Fruit fly (Drosophila melanogaster) whole organism, embryonic: ENCODE measurements around the gene CG31205.
A peak's percentile ranks its signal among the peaks of the same experiment; 100 is the strongest.

ENCODE experiments used
- Atf3 ChIP-seq: fragments of 200-800 bp; sonication (Bioruptor generic); optimal IDR thresholded peaks from 3 replicates; lab custom pipeline; 2016; ENCODE audit warnings: missing biosample characterization, missing genetic modification characterization
- Atf6 ChIP-seq: fragments of 200-800 bp; sonication (Bioruptor generic); IDR thresholded peaks from 2 replicates; pipeline ENCODE4 v1.3.6; 2022; ENCODE audit warnings: missing biosample characterization, missing genetic modification characterization
- Bdp1 ChIP-seq: fragments of 200-800 bp; sonication (Bioruptor generic); optimal IDR thresholded peaks from 3 replicates; lab custom pipeline; 2016; ENCODE audit warnings: missing biosample characterization, missing genetic modification characterization
- CG10267 ChIP-seq: fragments of 200-800 bp; sonication (Bioruptor generic); optimal IDR thresholded peaks from 2 replicates; lab custom pipeline; 2018; ENCODE audit warnings: missing biosample characterization, mild to moderate bottlenecking, missing genetic modification characterization, moderate library complexity
- CG11247 ChIP-seq: fragments of 200-800 bp; sonication (Bioruptor generic); IDR thresholded peaks from 2 replicates; pipeline ENCODE4 v1.3.6; 2022; ENCODE audit warnings: missing biosample characterization, missing genetic modification characterization
- CG12391 ChIP-seq: fragments of 200-800 bp; sonication (Bioruptor generic); optimal IDR thresholded peaks from 3 replicates; lab custom pipeline; 2018; ENCODE audit warnings: missing biosample characterization, mild to moderate bottlenecking, missing genetic modification characterization, moderate library complexity
- CG12659 ChIP-seq: fragments of 200-800 bp; sonication (Bioruptor generic); optimal IDR thresholded peaks from 3 replicates; lab custom pipeline; 2017; ENCODE audit warnings: mild to moderate bottlenecking, missing biosample characterization, missing genetic modification reagents, missing genetic modification characterization
- CG16779 ChIP-seq: fragments of 200-800 bp; sonication (Bioruptor generic); IDR thresholded peaks from 2 replicates; pipeline ENCODE4 v1.3.6; 2022; ENCODE audit warnings: missing biosample characterization, missing genetic modification characterization
- CG18619 ChIP-seq: fragments of 200-800 bp; sonication (Bioruptor generic); optimal IDR thresholded peaks from 3 replicates; lab custom pipeline; 2017; ENCODE audit warnings: missing biosample characterization, mild to moderate bottlenecking, missing genetic modification characterization
- CG2889 ChIP-seq: fragments of 200-800 bp; sonication (Bioruptor generic); IDR thresholded peaks from 3 replicates; pipeline ENCODE4 v1.3.6; 2022; ENCODE audit warnings: missing biosample characterization, missing genetic modification characterization
- CG30403 ChIP-seq: fragments of 200-800 bp; sonication (Bioruptor generic); optimal IDR thresholded peaks from 3 replicates; lab custom pipeline; 2016; ENCODE audit warnings: missing biosample characterization, missing genetic modification characterization
- CG31388 ChIP-seq: fragments of 200-800 bp; sonication (Bioruptor generic); optimal IDR thresholded peaks from 2 replicates; lab custom pipeline; 2016; ENCODE audit warnings: missing biosample characterization, missing genetic modification characterization
- CG33557 ChIP-seq: fragments of 200-800 bp; sonication (Bioruptor generic); optimal IDR thresholded peaks from 2 replicates; lab custom pipeline; 2019; ENCODE audit warnings: missing biosample characterization, mild to moderate bottlenecking, missing genetic modification characterization, moderate library complexity
- CG4730 ChIP-seq: fragments of 200-800 bp; sonication (Bioruptor generic); IDR thresholded peaks from 2 replicates; pipeline ENCODE4 v1.3.6; 2022; ENCODE audit warnings: missing biosample characterization, missing genetic modification characterization
- CG4854 ChIP-seq: fragments of 200-800 bp; sonication (Bioruptor generic); optimal IDR thresholded peaks from 2 replicates; lab custom pipeline; 2016; ENCODE audit warnings: missing biosample characterization, missing genetic modification characterization, inconsistent platforms
- CG5953 ChIP-seq: fragments of 200-800 bp; sonication (Bioruptor generic); IDR thresholded peaks from 2 replicates; pipeline ENCODE4 v1.3.6; 2022; ENCODE audit warnings: missing biosample characterization, missing genetic modification characterization
- CG6254 ChIP-seq: fragments of 200-800 bp; sonication (Bioruptor generic); optimal IDR thresholded peaks from 3 replicates; lab custom pipeline; 2017; ENCODE audit warnings: mild to moderate bottlenecking, missing biosample characterization, missing genetic modification reagents, missing genetic modification characterization
- CG6813 ChIP-seq: fragments of 200-800 bp; sonication (Bioruptor generic); optimal IDR thresholded peaks from 2 replicates; lab custom pipeline; 2017; ENCODE audit warnings: missing biosample characterization, missing genetic modification characterization, mild to moderate bottlenecking, moderate library complexity, missing genetic modification reagents
- CG8359 ChIP-seq: fragments of 200-800 bp; sonication (Bioruptor generic); optimal IDR thresholded peaks from 2 replicates; lab custom pipeline; 2017; ENCODE audit warnings: missing biosample characterization, mild to moderate bottlenecking, missing genetic modification characterization, borderline replicate concordance
- Camta ChIP-seq: fragments of 200-800 bp; sonication (Bioruptor generic); optimal IDR thresholded peaks from 2 replicates; lab custom pipeline; 2016; ENCODE audit warnings: missing biosample characterization, missing genetic modification characterization
- D19A ChIP-seq: fragments of 200-800 bp; optimal IDR thresholded peaks from 3 replicates; lab custom pipeline; 2019; ENCODE audit warnings: missing biosample characterization, mild to moderate bottlenecking, missing genetic modification characterization, moderate library complexity
- Deaf1 ChIP-seq: fragments of 200-800 bp; optimal IDR thresholded peaks from 3 replicates; lab custom pipeline; 2019; ENCODE audit warnings: missing biosample characterization, mild to moderate bottlenecking, missing genetic modification characterization, moderate library complexity
- Doc2 ChIP-seq: fragments of 200-800 bp; sonication (Bioruptor generic); IDR thresholded peaks from 2 replicates; pipeline ENCODE4 v1.3.6; 2022; ENCODE audit warnings: missing biosample characterization, missing genetic modification characterization
- Dref ChIP-seq: fragments of 200-800 bp; sonication (Bioruptor generic); IDR thresholded peaks from 2 replicates; pipeline ENCODE4 v1.3.6; 2022; ENCODE audit warnings: missing biosample characterization, missing genetic modification characterization
- Drgx ChIP-seq: fragments of 200-800 bp; sonication (Bioruptor generic); IDR thresholded peaks from 2 replicates; pipeline ENCODE4 v1.3.6; 2022; ENCODE audit warnings: missing biosample characterization, missing genetic modification characterization
- E2f1 ChIP-seq: fragments of 200-800 bp; sonication (Bioruptor generic); IDR thresholded peaks from 2 replicates; pipeline ENCODE4 v1.3.6; 2022; ENCODE audit warnings: missing biosample characterization, missing genetic modification characterization
- Fer2 ChIP-seq: fragments of 200-800 bp; sonication (Bioruptor generic); optimal IDR thresholded peaks from 2 replicates; lab custom pipeline; 2018; ENCODE audit warnings: missing biosample characterization, mild to moderate bottlenecking, missing genetic modification characterization, moderate library complexity
- Hmx ChIP-seq: fragments of 200-800 bp; sonication (Bioruptor generic); optimal IDR thresholded peaks from 2 replicates; lab custom pipeline; 2016; ENCODE audit warnings: missing biosample characterization, missing genetic modification characterization
- Ptx1 ChIP-seq: fragments of 200-800 bp; sonication (Bioruptor generic); IDR thresholded peaks from 2 replicates; pipeline ENCODE4 v1.3.6; 2022; ENCODE audit warnings: missing biosample characterization, missing genetic modification characterization
- Trl ChIP-seq, 3 experiments: fragments of >200 bp in 2 of 3; fragments of 200-800 bp in 1 of 3; sonication (Bioruptor generic) in 1 of 3; optimal IDR thresholded peaks; 2 replicates in 1 of 3; 3 replicates in 2 of 3; lab custom pipeline; 2016 to 2017; ENCODE audit warnings: missing biosample characterization in 1 of 3, missing genetic modification characterization in 1 of 3
- Usf ChIP-seq: fragments of 200-800 bp; sonication (Bioruptor generic); optimal IDR thresholded peaks from 2 replicates; lab custom pipeline; 2017; ENCODE audit warnings: missing genotype, missing biosample characterization, missing genetic modification characterization
- bigmax ChIP-seq: fragments of 200-800 bp; sonication (Bioruptor generic); optimal IDR thresholded peaks from 2 replicates; lab custom pipeline; 2018; ENCODE audit warnings: missing biosample characterization, mild to moderate bottlenecking, missing genetic modification characterization
- caup ChIP-seq: fragments of 200-800 bp; sonication (Bioruptor generic); optimal IDR thresholded peaks from 3 replicates; lab custom pipeline; 2017; ENCODE audit warnings: missing biosample characterization, mild to moderate bottlenecking, missing genetic modification characterization, moderate library complexity; ENCODE audit not compliant: severe bottlenecking
- disco-r ChIP-seq: fragments of 200-800 bp; sonication (Bioruptor generic); optimal IDR thresholded peaks from 2 replicates; lab custom pipeline; 2016; ENCODE audit warnings: missing biosample characterization, missing genetic modification characterization
- dpn ChIP-seq, 2 experiments: fragments of 200-800 bp; sonication (Bioruptor generic); optimal IDR thresholded peaks; 3 replicates each; lab custom pipeline; 2016; ENCODE audit warnings: missing biosample characterization in 2 of 2, missing genetic modification characterization in 2 of 2
- exex ChIP-seq: fragments of 200-800 bp; sonication (Bioruptor generic); optimal IDR thresholded peaks from 4 replicates; lab custom pipeline; 2018; ENCODE audit warnings: missing biosample characterization, mild to moderate bottlenecking, missing genetic modification characterization, moderate library complexity
- gcm ChIP-seq: fragments of 200-800 bp; sonication (Bioruptor generic); optimal IDR thresholded peaks from 2 replicates; lab custom pipeline; 2019; ENCODE audit warnings: missing biosample characterization, mild to moderate bottlenecking, missing genetic modification characterization, moderate library complexity
- h ChIP-seq: fragments of >200 bp; optimal IDR thresholded peaks from 2 replicates; lab custom pipeline; 2017
- lab ChIP-seq: fragments of 200-800 bp; sonication (Bioruptor generic); optimal IDR thresholded peaks from 3 replicates; lab custom pipeline; 2017; ENCODE audit warnings: missing biosample characterization, missing genetic modification characterization, mild to moderate bottlenecking, moderate library complexity, missing genetic modification reagents
- org-1 ChIP-seq: fragments of 200-800 bp; sonication (Bioruptor generic); optimal IDR thresholded peaks from 2 replicates; lab custom pipeline; 2017; ENCODE audit warnings: missing biosample characterization, missing genetic modification characterization
- pb ChIP-seq: fragments of 200-800 bp; sonication (Bioruptor generic); optimal IDR thresholded peaks from 3 replicates; lab custom pipeline; 2016; ENCODE audit warnings: missing biosample characterization, missing genetic modification characterization
- psq ChIP-seq: fragments of 200-800 bp; sonication (Bioruptor generic); optimal IDR thresholded peaks from 2 replicates; lab custom pipeline; 2017; ENCODE audit warnings: missing biosample characterization, missing genetic modification characterization
- ranshi ChIP-seq: fragments of 200-800 bp; sonication (Bioruptor generic); IDR thresholded peaks from 2 replicates; pipeline ENCODE4 v1.3.6; 2022; ENCODE audit warnings: missing biosample characterization, missing genetic modification characterization
- sd ChIP-seq: fragments of 200-800 bp; sonication (Bioruptor generic); optimal IDR thresholded peaks from 3 replicates; lab custom pipeline; 2018; ENCODE audit warnings: missing biosample characterization, mild to moderate bottlenecking, missing genetic modification characterization, moderate library complexity
- stc ChIP-seq: fragments of 200-800 bp; sonication (Bioruptor generic); IDR thresholded peaks from 2 replicates; pipeline ENCODE4 v1.3.6; 2022; ENCODE audit warnings: missing biosample characterization, missing genetic modification characterization
- tna ChIP-seq: fragments of 200-800 bp; sonication (Bioruptor generic); IDR thresholded peaks from 2 replicates; pipeline ENCODE4 v1.3.6; 2022; ENCODE audit warnings: missing biosample characterization, missing genetic modification characterization; ENCODE audit not compliant: partially characterized antibody
- toy ChIP-seq: fragments of 200-800 bp; sonication (Bioruptor generic); IDR thresholded peaks from 2 replicates; pipeline ENCODE4 v1.3.6; 2022; ENCODE audit warnings: missing biosample characterization, missing genetic modification characterization
- ttk ChIP-seq: fragments of 200-800 bp; sonication (Bioruptor generic); IDR thresholded peaks from 2 replicates; pipeline ENCODE4 v2.1.2; 2022; ENCODE audit warnings: missing biosample characterization, missing genetic modification characterization
- tup ChIP-seq: fragments of 200-800 bp; sonication (Bioruptor generic); optimal IDR thresholded peaks from 2 replicates; lab custom pipeline; 2016; ENCODE audit warnings: missing biosample characterization, mild to moderate bottlenecking, missing genetic modification characterization, moderate library complexity
- unpg ChIP-seq: fragments of 200-800 bp; sonication (Bioruptor generic); optimal IDR thresholded peaks from 3 replicates; lab custom pipeline; 2018; ENCODE audit warnings: missing biosample characterization, mild to moderate bottlenecking, missing genetic modification characterization, moderate library complexity
- wor ChIP-seq: fragments of 200-800 bp; sonication (Bioruptor generic); IDR thresholded peaks from 2 replicates; pipeline ENCODE4 v1.3.6; 2022; ENCODE audit warnings: missing biosample characterization, missing genetic modification characterization

The CG31205 gene

dm6 chr3R:20762175-20762795 is 30.9 kb downstream of the CG31205 start, which contains the start of gene CG31195 (continued):
- peak; percentile 39 for TF ChIP-seq CG6254 (GFP tag; lab: Kevin White, UChicago)
- TF ChIP-seq CG5953 (GFP tag; lab: Robert Waterston, UW): no peak
- no peak for TF ChIP-seq Camta
- no peak for TF ChIP-seq Atf3
- peak; percentile 44 for TF ChIP-seq CG30403
- no peak for TF ChIP-seq CG31388
- TF ChIP-seq ttk: no peak
- no peak for TF ChIP-seq disco-r (GFP tag; lab: Kevin White, UChicago)
- no peak for TF ChIP-seq Drgx (GFP tag; lab: Robert Waterston, UW)
- TF ChIP-seq tup (GFP tag; lab: Kevin White, UChicago): no peak
- no peak for TF ChIP-seq bigmax (GFP tag; lab: Kevin White, UChicago)
- no peak for TF ChIP-seq Fer2 (tag; lab: Kevin White, UChicago)
- no peak for TF ChIP-seq ranshi (GFP tag; lab: Robert Waterston, UW)
- no peak for TF ChIP-seq h (lab: Kevin White, UChicago)
- TF ChIP-seq CG4730 (GFP tag; lab: Robert Waterston, UW): no peak
- TF ChIP-seq CG33557 (GFP tag; lab: Kevin White, UChicago): no peak
- TF ChIP-seq Hmx (GFP tag; lab: Kevin White, UChicago): no peak
- TF ChIP-seq CG11247 (GFP tag; lab: Robert Waterston, UW): no peak
- no peak for TF ChIP-seq psq
- no peak for TF ChIP-seq Doc2 (GFP tag; lab: Robert Waterston, UW)
- TF ChIP-seq Dref: peak; percentile 65
- TF ChIP-seq CG18619 (GFP tag; lab: Kevin White, UChicago): no peak
- no peak for TF ChIP-seq stc (GFP tag; lab: Robert Waterston, UW)
- TF ChIP-seq CG16779 (GFP tag; lab: Robert Waterston, UW): no peak
- no peak for TF ChIP-seq tna (GFP tag; lab: Robert Waterston, UW)
- no peak for TF ChIP-seq Ptx1 (GFP tag; lab: Robert Waterston, UW)
- peak; percentile 21 for TF ChIP-seq CG12659
- no peak for TF ChIP-seq Deaf1
- TF ChIP-seq CG10267 (tag; lab: Kevin White, UChicago): peak; percentile 90
- TF ChIP-seq E2f1 (GFP tag; lab: Robert Waterston, UW): no peak
- TF ChIP-seq caup: no peak
- no peak for TF ChIP-seq gcm (GFP tag; lab: Kevin White, UChicago)
- no peak for TF ChIP-seq CG8359 (GFP tag; lab: Kevin White, UChicago)
- no peak for TF ChIP-seq CG4854
- no peak for TF ChIP-seq toy (GFP tag; lab: Robert Waterston, UW)
- TF ChIP-seq Usf: no peak
- TF ChIP-seq wor: no peak
- TF ChIP-seq Atf6: no peak
- TF ChIP-seq CG6813 (GFP tag; lab: Kevin White, UChicago): no peak
- no peak for TF ChIP-seq dpn (GFP tag; optimal IDR thresholded peaks at IDR 0.05; lab: Kevin White, UChicago)
- TF ChIP-seq sd (tag; lab: Kevin White, UChicago): no peak
- TF ChIP-seq pb (GFP tag; lab: Kevin White, UChicago): no peak
- TF ChIP-seq unpg (GFP tag; lab: Kevin White, UChicago): no peak
- no peak for TF ChIP-seq CG2889 (GFP tag; lab: Robert Waterston, UW)
- TF ChIP-seq D19A (tag; lab: Kevin White, UChicago): peak; percentile 58
- TF ChIP-seq lab: no peak
- TF ChIP-seq exex (tag; lab: Kevin White, UChicago): no peak
- TF ChIP-seq CG12391 (tag; lab: Kevin White, UChicago): peak; percentile 37
- TF ChIP-seq Bdp1 (GFP tag; lab: Kevin White, UChicago): no peak
- no peak for TF ChIP-seq Trl (optimal IDR thresholded peaks at IDR 0.05; lab: Kevin White, UChicago)
- TF ChIP-seq Trl (GFP tag; optimal IDR thresholded peaks at IDR 0.05; lab: Kevin White, UChicago): no peak
- no peak for TF ChIP-seq org-1 (GFP tag; lab: Kevin White, UChicago)
